Worm (Caenorhabditis elegans): ENCODE data around the gene ZK593.3.

DNA sequence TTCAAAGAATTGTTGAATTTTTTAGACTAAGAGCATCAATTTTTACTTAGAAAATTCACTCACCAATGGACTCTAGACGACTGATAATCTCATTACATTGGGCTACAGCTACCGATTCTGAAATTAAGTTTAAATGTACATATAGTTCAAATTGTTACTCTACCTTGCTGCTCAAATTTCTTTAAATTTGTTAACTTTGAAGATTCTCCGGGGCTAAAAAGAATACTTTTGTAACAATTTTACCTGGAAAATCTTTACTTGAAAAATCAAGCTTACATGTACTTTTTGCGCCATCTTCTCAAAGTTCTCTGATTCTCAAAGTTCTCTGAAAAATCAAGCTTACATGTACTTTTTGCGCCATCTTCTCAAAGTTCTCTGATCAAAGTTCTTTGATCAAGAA, 35.9 kb upstream of the ZK593.3 start, which contains the start of gene sdz-13:
- no peak for TF ChIP-seq ztf-11 (tag; optimal IDR thresholded peaks at IDR 0.05)
- no peak for TF ChIP-seq egl-27 (tag; optimal IDR thresholded peaks at IDR 0.05)
- TF ChIP-seq ceh-62 (tag; optimal IDR thresholded peaks at IDR 0.05) = no peak
- TF ChIP-seq nhr-237 (tag; optimal IDR thresholded peaks at IDR 0.05) = no peak
- TF ChIP-seq mep-1 (tag; optimal IDR thresholded peaks at IDR 0.05) = no peak
- no peak for TF ChIP-seq Y5F2A.4 (GFP tag; optimal IDR thresholded peaks at IDR 0.05)
- TF ChIP-seq fos-1 (tag; optimal IDR thresholded peaks at IDR 0.05) = no peak
- TF ChIP-seq nhr-28 (tag; optimal IDR thresholded peaks at IDR 0.05) = no peak
- TF ChIP-seq zag-1 (tag; optimal IDR thresholded peaks at IDR 0.05) = no peak
- no peak for TF ChIP-seq sdz-12 (GFP tag; optimal IDR thresholded peaks at IDR 0.05)
- no peak for TF ChIP-seq dpl-1 (GFP tag; optimal IDR thresholded peaks at IDR 0.05)
- no peak for TF ChIP-seq ceh-82 (tag; optimal IDR thresholded peaks at IDR 0.05)

Data from whole organism, L4 larva.